Worm (Caenorhabditis elegans): Measurements from ENCODE around the gene wrb-1.
A peak's percentile ranks its signal among the peaks of the same experiment; 100 is the strongest.

Gene wrb-1

ce11 chrV:1151830-1152229, 44.0 kb upstream of the wrb-1 start:
- TF ChIP-seq hlh-1 (tag; optimal IDR thresholded peaks at IDR 0.05) = peak; percentile 68
- no peak for TF ChIP-seq sptf-1 (tag; optimal IDR thresholded peaks at IDR 0.05)

- TF ChIP-seq mep-1 (tag; optimal IDR thresholded peaks at IDR 0.05) = no peak
- no peak for TF ChIP-seq blmp-1 (tag; optimal IDR thresholded peaks at IDR 0.05)
- no peak for TF ChIP-seq unc-62 (GFP tag; optimal IDR thresholded peaks at IDR 0.05)
- TF ChIP-seq ztf-11 (tag; optimal IDR thresholded peaks at IDR 0.05) = no peak
Observed at ce11 chrV:1152736-1153135, 43.1 kb upstream of the wrb-1 start.

ce11 chrV:1153387-1153786, 42.5 kb upstream of the wrb-1 start:
- TF ChIP-seq bed-3 (GFP tag; optimal IDR thresholded peaks at IDR 0.05) (no peak), nhr-76 (tag; optimal IDR thresholded peaks at IDR 0.05) (no peak), nhr-237 (tag; optimal IDR thresholded peaks at IDR 0.05) (no peak), blmp-1 (tag; optimal IDR thresholded peaks at IDR 0.05) (no peak), elt-1 (tag; optimal IDR thresholded peaks at IDR 0.05; ENCODE audit: borderline replicate concordance, insufficient read depth) (no peak), lin-13 (tag; optimal IDR thresholded peaks at IDR 0.05) (no peak), nhr-2 (tag; optimal IDR thresholded peaks at IDR 0.05) (no peak), unc-39 (tag; optimal IDR thresholded peaks at IDR 0.05) (no peak), ceh-83 (GFP tag; optimal IDR thresholded peaks at IDR 0.05) (no peak), mls-2 (tag; optimal IDR thresholded peaks at IDR 0.05) (no peak), ceh-39 (tag; optimal IDR thresholded peaks at IDR 0.05) (no peak), sem-2 (GFP tag; optimal IDR thresholded peaks at IDR 0.05) (no peak), pha-4 (tag; optimal IDR thresholded peaks at IDR 0.05) (no peak)

- TF ChIP-seq blmp-1 (tag; optimal IDR thresholded peaks at IDR 0.05) (no peak), unc-120 (tag; optimal IDR thresholded peaks at IDR 0.05; ENCODE audit: poor library complexity, severe bottlenecking) (peak; percentile 59), mab-5 (tag; optimal IDR thresholded peaks at IDR 0.05) (no peak), mls-2 (tag; optimal IDR thresholded peaks at IDR 0.05) (peak; percentile 21), cnd-1 (tag; optimal IDR thresholded peaks at IDR 0.05) (no peak), sptf-1 (tag; optimal IDR thresholded peaks at IDR 0.05) (peak; percentile 29), M03D4.4 (tag; optimal IDR thresholded peaks at IDR 0.05) (peak; percentile 3), ceh-39 (tag; optimal IDR thresholded peaks at IDR 0.05) (no peak), lin-32 (GFP tag; optimal IDR thresholded peaks at IDR 0.05) (no peak), snpc-4 (tag; optimal IDR thresholded peaks at IDR 0.05) (no peak), lsy-2 (tag; optimal IDR thresholded peaks at IDR 0.05) (no peak), ces-1 (GFP tag; optimal IDR thresholded peaks at IDR 0.05) (peak; percentile 51), nhr-12 (tag; optimal IDR thresholded peaks at IDR 0.05) (no peak), bed-3 (GFP tag; optimal IDR thresholded peaks at IDR 0.05) (no peak), hlh-1 (tag; optimal IDR thresholded peaks at IDR 0.05) (peak; percentile 24)
Observed at ce11 chrV:1153925-1154324, 41.9 kb upstream of the wrb-1 start.

- TF ChIP-seq zip-8 (tag; optimal IDR thresholded peaks at IDR 0.05) (no peak), ham-2 (GFP tag; optimal IDR thresholded peaks at IDR 0.05) (peak; percentile 14), unc-62 (GFP tag; optimal IDR thresholded peaks at IDR 0.05) (no peak), nhr-76 (tag; optimal IDR thresholded peaks at IDR 0.05) (no peak), nhr-237 (tag; optimal IDR thresholded peaks at IDR 0.05) (no peak), tbx-8 (GFP tag; optimal IDR thresholded peaks at IDR 0.05) (no peak), bed-3 (GFP tag; optimal IDR thresholded peaks at IDR 0.05) (no peak), lin-32 (GFP tag; optimal IDR thresholded peaks at IDR 0.05) (no peak), unc-120 (tag; optimal IDR thresholded peaks at IDR 0.05; ENCODE audit: poor library complexity, severe bottlenecking) (no peak), ceh-43 (GFP tag; optimal IDR thresholded peaks at IDR 0.05) (no peak), snpc-4 (tag; optimal IDR thresholded peaks at IDR 0.05) (no peak), ceh-83 (GFP tag; optimal IDR thresholded peaks at IDR 0.05) (no peak), elt-3 (tag; optimal IDR thresholded peaks at IDR 0.05) (no peak), mls-2 (tag; optimal IDR thresholded peaks at IDR 0.05) (peak; percentile 12), lin-13 (tag; optimal IDR thresholded peaks at IDR 0.05) (no peak), ces-1 (GFP tag; optimal IDR thresholded peaks at IDR 0.05) (peak; percentile 88), unc-39 (tag; optimal IDR thresholded peaks at IDR 0.05) (no peak), nhr-28 (tag; optimal IDR thresholded peaks at IDR 0.05) (no peak), ztf-11 (tag; optimal IDR thresholded peaks at IDR 0.05) (no peak), sptf-1 (tag; optimal IDR thresholded peaks at IDR 0.05) (no peak), blmp-1 (tag; optimal IDR thresholded peaks at IDR 0.05) (no peak)
Observed at ce11 chrV:1154472-1155278, 41.2 kb upstream of the wrb-1 start.

Measured in whole organism, mixed stage, embryonic.